Worm (Caenorhabditis elegans) whole organism, L3 larva: ENCODE data around the gene F56F10.2.

Experiments used
- daf-12 ChIP-seq: fragments of 150-350 bp; optimal IDR thresholded peaks from 2 replicates; lab custom pipeline; 2014; ENCODE audit warnings: missing biosample characterization, missing genetic modification reagents, missing genetic modification characterization
- nfya-1 ChIP-seq: sonication (generic microtip); optimal IDR thresholded peaks from 2 replicates; lab custom pipeline; 2017; ENCODE audit warnings: missing genetic modification characterization, mild to moderate bottlenecking, missing compliant biosample characterization, antibody characterized with exemption, moderate library complexity; ENCODE audit not compliant: insufficient read depth
- nhr-77 ChIP-seq: fragments of 150-350 bp; optimal IDR thresholded peaks from 2 replicates; lab custom pipeline; 2014; ENCODE audit warnings: missing biosample characterization, missing genetic modification characterization
- skn-1 ChIP-seq: fragments of 150-350 bp; optimal IDR thresholded peaks from 2 replicates; lab custom pipeline; 2014; ENCODE audit warnings: missing biosample characterization, missing genetic modification characterization
- tbx-2 ChIP-seq: sonication (generic microtip); optimal IDR thresholded peaks from 2 replicates; lab custom pipeline; 2016; ENCODE audit warnings: mild to moderate bottlenecking, missing genetic modification characterization, missing compliant biosample characterization
- unc-62 ChIP-seq: fragments of 150-350 bp; sonication (generic microtip); optimal IDR thresholded peaks from 4 replicates; lab custom pipeline; 2014; ENCODE audit warnings: missing biosample characterization, missing genetic modification reagents, missing genetic modification characterization

ce11 chrX:888294-888693 lies 28.9 kb downstream of the F56F10.2 start, which contains the start of gene mam-1:
- TF ChIP-seq nfya-1 (no peak), nhr-77 (tag; lab: Kevin White, UChicago) (no peak), skn-1 (tag; lab: Kevin White, UChicago) (no peak), daf-12 (tag; lab: Kevin White, UChicago) (no peak), tbx-2 (tag; lab: Kevin White, UChicago) (no peak), unc-62 (no peak)
